Worm (Caenorhabditis elegans): ENCODE measurements around the gene F55H2.7.

DNA sequence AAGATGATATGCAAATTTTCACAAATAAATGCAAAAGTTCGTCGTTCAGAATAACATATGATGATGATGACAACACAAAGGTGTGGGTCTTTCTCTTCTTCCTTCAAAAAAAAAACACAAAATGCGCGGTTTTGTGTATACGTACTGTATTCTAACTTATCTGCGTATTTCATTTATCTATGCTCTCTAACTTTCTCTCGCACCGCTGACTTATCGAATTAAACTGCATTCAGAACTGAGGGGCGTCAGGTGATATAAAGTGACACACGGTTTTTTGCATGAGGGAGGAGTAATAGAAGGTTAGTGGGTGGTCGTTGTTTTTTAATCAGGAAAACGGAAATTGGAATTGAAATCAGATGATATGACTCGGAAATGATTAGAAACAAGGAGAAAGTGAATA lies 15.8 kb downstream of the F55H2.7 start, which contains the start of gene sod-4:
- TF ChIP-seq unc-39 (tag; optimal IDR thresholded peaks at IDR 0.05), result no peak
- no peak for TF ChIP-seq ztf-1 (GFP tag; conservative IDR thresholded peaks at IDR 0.05)
- TF ChIP-seq mdl-1 (tag; optimal IDR thresholded peaks at IDR 0.05), result no peak
- TF ChIP-seq lin-13 (GFP tag; optimal IDR thresholded peaks at IDR 0.05), result no peak
- no peak for TF ChIP-seq mbf-1 (tag; optimal IDR thresholded peaks at IDR 0.05)
- peak; percentile 47 for TF ChIP-seq sma-3 (GFP tag; optimal IDR thresholded peaks at IDR 0.05)
- no peak for TF ChIP-seq nhr-11 (tag; optimal IDR thresholded peaks at IDR 0.05)
- no peak for TF ChIP-seq sma-9 (GFP tag; optimal IDR thresholded peaks at IDR 0.05)
- no peak for TF ChIP-seq sma-9 (tag; optimal IDR thresholded peaks at IDR 0.05)

All from whole organism, L2 larva.